Worm (Caenorhabditis elegans): ENCODE data around the gene glb-29.

ce11 chrII:12063076-12063475 is 54.2 kb downstream of the glb-29 start:
- no peak for TF ChIP-seq ztf-29 (GFP tag; IDR thresholded peaks at IDR 0.05)
- no peak for TF ChIP-seq flt-1 (GFP tag; IDR thresholded peaks at IDR 0.05)
- TF ChIP-seq tab-1 (GFP tag; IDR thresholded peaks at IDR 0.05), result no peak
- no peak for TF ChIP-seq med-1 (GFP tag; optimal IDR thresholded peaks at IDR 0.05; ENCODE audit: insufficient read depth)
- no peak for TF ChIP-seq ztf-23 (GFP tag; IDR thresholded peaks at IDR 0.05)
- TF ChIP-seq ref-1 (GFP tag; conservative IDR thresholded peaks at IDR 0.05), result no peak
- no peak for TF ChIP-seq T22C8.4 (GFP tag; IDR thresholded peaks at IDR 0.05)
- no peak for TF ChIP-seq cog-1 (tag; optimal IDR thresholded peaks at IDR 0.05)

All from whole organism, midembryonic.